Worm (Caenorhabditis elegans): ENCODE data around the gene M57.2.
A peak's percentile ranks its signal among the peaks of the same experiment; 100 is the strongest.

Gene M57.2

DNA sequence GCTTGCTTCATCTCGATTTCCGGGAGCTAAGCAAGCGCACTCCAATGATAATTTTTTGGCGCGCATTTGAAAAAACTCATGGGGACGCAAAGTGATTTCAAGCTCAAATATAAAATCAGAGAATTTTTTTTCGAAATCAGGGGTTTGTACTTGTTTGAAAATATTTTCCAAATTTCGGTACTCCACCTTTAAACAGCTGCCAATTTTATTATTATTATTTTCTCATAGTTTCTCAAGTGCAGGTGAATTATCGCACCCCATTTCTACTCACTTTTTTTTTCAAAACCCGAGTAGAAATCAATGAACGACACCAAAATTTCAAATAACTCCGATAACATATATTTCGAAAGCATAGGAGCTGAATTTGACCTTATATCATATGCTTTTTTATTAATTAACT lies 23.0 kb upstream of the M57.2 start, which contains the start of gene srz-83:
TSS of gene srz-83 (plus strand) at position 301 of the 400 bp plus-strand sequence.
- TF ChIP-seq daf-12 (tag; optimal IDR thresholded peaks at IDR 0.05) (no peak), mxl-3 (GFP tag; optimal IDR thresholded peaks at IDR 0.05) (no peak), hif-1 (tag; optimal IDR thresholded peaks at IDR 0.05) (no peak), Y75B8A.6 (GFP tag; IDR thresholded peaks at IDR 0.05) (no peak), F26F4.8 (GFP tag; conservative IDR thresholded peaks at IDR 0.05) (no peak), attf-4 (tag; optimal IDR thresholded peaks at IDR 0.05) (no peak), dpl-1 (GFP tag; optimal IDR thresholded peaks at IDR 0.05) (no peak), F10B5.3 (tag; optimal IDR thresholded peaks at IDR 0.05) (no peak), dmd-8 (GFP tag; IDR thresholded peaks at IDR 0.05) (no peak), gei-8 (GFP tag; optimal IDR thresholded peaks at IDR 0.05) (no peak), ceh-62 (tag; optimal IDR thresholded peaks at IDR 0.05) (no peak), ceh-20 (GFP tag; IDR thresholded peaks at IDR 0.05) (no peak), tag-97 (GFP tag; IDR thresholded peaks at IDR 0.05) (no peak), nhr-237 (tag; optimal IDR thresholded peaks at IDR 0.05) (no peak), cey-2 (tag; optimal IDR thresholded peaks at IDR 0.05; ENCODE audit: borderline replicate concordance, insufficient read depth) (no peak)

DNA sequence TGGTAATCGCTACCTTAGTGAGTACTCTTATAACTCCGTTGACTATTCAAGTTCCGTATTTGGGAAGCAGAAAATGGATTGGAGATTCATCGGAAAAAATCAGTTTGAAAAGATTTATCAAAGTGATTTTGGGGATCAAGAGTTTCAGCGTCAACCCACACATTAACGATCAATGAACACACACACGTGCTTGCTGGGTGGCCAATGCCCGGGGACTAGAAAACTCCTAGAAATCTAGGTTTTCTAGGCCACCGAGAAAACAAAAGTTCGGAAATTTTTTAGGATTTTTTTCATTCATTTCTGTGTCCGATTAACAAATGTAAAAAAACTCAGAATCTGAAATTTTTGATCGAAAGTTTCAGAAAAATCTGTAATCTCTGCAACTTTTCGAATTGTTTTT lies 21.2 kb upstream of the M57.2 start:
- TF ChIP-seq hif-1 (tag; optimal IDR thresholded peaks at IDR 0.05) (peak in 1 of 2 experiments; percentile 11), pqm-1 (tag; optimal IDR thresholded peaks at IDR 0.05) (no peak), mxl-3 (GFP tag; optimal IDR thresholded peaks at IDR 0.05) (peak; percentile 42), unc-62 (GFP tag; optimal IDR thresholded peaks at IDR 0.05 in 1 of 2) (peak in 1 of 2 experiments; percentile 30), unc-62 (tag; optimal IDR thresholded peaks at IDR 0.05) (no peak), Y48G9A.11 (GFP tag; IDR thresholded peaks at IDR 0.05) (peak; percentile 32; the same call in 1 of the 2 replicates), fkh-10 (GFP tag; optimal IDR thresholded peaks at IDR 0.05) (no peak), ama-1 (optimal IDR thresholded peaks at IDR 0.05) (peak; percentile 2), Y105C5A.15 (GFP tag; IDR thresholded peaks at IDR 0.05) (0 out of 2 replicates have a peak, but pooled peaks have one; percentile 33), mes-2 (tag; optimal IDR thresholded peaks at IDR 0.05; ENCODE audit: poor library complexity, severe bottlenecking) (peak; percentile 67), unc-130 (GFP tag; optimal IDR thresholded peaks at IDR 0.05) (no peak), lin-38 (GFP tag; IDR thresholded peaks at IDR 0.05) (peak; percentile 29; the same call in 1 of the 2 replicates), dve-1 (tag; optimal IDR thresholded peaks at IDR 0.05; ENCODE audit: insufficient read depth) (peak; percentile 2), Y75B8A.6 (GFP tag; IDR thresholded peaks at IDR 0.05) (no peak)

DNA sequence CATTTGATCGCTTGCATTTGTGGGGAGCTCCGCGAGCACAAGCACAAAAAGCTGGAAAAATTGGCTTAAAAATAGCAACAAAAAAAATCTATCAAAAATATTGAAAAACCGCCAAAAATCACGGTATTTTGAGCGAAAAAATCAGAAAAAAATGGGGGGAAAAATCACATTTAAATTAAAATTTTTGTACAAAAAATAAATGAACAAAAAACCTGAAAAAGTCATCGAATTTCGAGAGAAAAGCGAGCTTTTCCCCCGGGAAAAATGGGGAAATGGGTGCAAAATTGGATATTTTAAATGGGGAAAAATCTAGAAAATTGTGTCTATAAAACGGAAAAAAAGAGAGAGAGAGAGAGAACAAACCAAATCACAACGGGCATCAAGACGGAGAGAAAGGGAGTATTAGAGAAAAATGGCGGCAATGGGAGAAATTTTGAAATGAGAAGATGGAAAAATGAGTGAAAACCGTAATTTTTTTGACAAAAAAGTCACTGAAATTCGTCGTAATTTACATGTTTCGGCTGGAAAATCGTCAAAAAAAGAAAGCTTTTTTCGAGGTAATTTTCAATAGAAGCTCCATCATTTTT lies 17.6 kb upstream of the M57.2 start, which contains the start of gene ced-10:
TSS of gene ced-10 (minus strand) at position 51 of the 587 bp plus-strand sequence.
- TF ChIP-seq zip-11 (GFP tag; IDR thresholded peaks at IDR 0.05) (no peak), snpc-4 (tag; optimal IDR thresholded peaks at IDR 0.05) (no peak), dmd-6 (GFP tag; IDR thresholded peaks at IDR 0.05) (no peak), mxl-3 (GFP tag; optimal IDR thresholded peaks at IDR 0.05) (no peak), nhr-77 (tag; optimal IDR thresholded peaks at IDR 0.05) (no peak), lim-7 (GFP tag; IDR thresholded peaks at IDR 0.05) (no peak), nhr-28 (tag; optimal IDR thresholded peaks at IDR 0.05) (no peak), madf-5 (GFP tag; IDR thresholded peaks at IDR 0.05) (no peak), Y5F2A.4 (GFP tag; optimal IDR thresholded peaks at IDR 0.05) (no peak), ceh-82 (tag; optimal IDR thresholded peaks at IDR 0.05) (no peak), daf-16 (GFP tag; optimal IDR thresholded peaks at IDR 0.05) (no peak), daf-16 (tag; optimal IDR thresholded peaks at IDR 0.05) (no peak), zfp-2 (tag; optimal IDR thresholded peaks at IDR 0.05) (no peak), ztf-7 (tag; optimal IDR thresholded peaks at IDR 0.05) (no peak), lin-29 (GFP tag; IDR thresholded peaks at IDR 0.05) (no peak), mes-2 (tag; optimal IDR thresholded peaks at IDR 0.05; ENCODE audit: poor library complexity, severe bottlenecking) (no peak), F10B5.3 (tag; optimal IDR thresholded peaks at IDR 0.05) (no peak), F44E2.7 (GFP tag; IDR thresholded peaks at IDR 0.05) (no peak), skn-1 (tag; optimal IDR thresholded peaks at IDR 0.05) (no peak), pha-4 (GFP tag; IDR thresholded peaks at IDR 0.05) (no peak), pha-4 (tag; optimal IDR thresholded peaks at IDR 0.05) (no peak)

Data from whole organism, L4 larva.